Worm (Caenorhabditis elegans): ENCODE results near the gene tba-7.

tba-7 gene

DNA sequence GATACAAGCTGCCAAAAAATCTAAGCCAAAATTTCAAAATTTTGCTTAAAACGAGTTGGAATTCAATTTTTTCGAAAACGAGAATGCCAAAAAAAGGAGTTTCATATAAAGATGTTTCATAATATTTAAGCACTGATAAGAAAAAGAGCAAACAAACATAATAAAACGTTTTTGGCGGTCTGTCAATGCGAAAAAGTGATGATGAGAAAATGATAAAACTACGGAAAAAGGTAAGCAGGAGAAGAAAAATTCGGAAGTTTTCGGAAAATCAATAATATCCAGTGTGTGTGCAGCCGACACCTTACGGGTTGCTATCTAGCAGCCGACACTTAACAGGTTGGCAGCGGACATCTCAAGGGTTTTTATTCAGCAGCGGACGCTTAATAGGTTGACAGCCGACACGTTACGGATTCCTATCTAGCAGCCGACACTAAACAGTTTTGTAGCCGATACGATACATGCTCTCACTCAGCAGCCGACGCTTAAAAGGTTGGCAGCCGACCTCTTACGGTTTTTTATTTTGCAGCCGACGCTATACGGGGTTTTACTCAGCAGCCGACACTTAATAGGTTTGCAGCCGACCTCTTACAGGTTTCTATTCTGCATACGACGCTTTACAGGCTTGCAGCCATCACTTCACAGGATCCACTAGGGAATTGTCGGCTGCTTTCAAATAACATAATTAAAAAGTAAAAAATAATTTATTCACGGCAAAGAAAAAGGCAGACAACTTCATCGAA, 781 bp upstream of the tba-7 start:
- TF ChIP-seq unc-62 (GFP tag; optimal IDR thresholded peaks at IDR 0.05): no peak

DNA sequence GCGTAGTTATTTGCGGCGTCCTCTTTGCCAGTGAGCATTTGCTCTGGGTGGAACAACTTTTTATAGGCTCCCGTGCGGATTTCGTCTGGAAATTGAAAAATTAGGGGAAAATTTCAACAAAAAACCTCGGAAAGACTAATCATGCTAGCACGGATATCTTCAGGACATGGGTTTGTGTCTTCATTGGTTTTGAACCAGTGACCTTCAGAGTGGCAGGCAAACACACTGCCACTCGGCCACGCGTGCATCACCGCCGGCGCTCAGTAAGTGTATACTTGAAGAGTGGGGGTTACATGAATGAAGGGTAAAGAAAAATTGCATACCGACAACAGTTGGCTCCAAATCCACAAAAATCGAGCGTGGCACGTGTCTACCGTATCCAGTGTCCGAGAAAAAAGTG, 352 bp downstream of the tba-7 start:
- no peak for TF ChIP-seq unc-62 (GFP tag; optimal IDR thresholded peaks at IDR 0.05)

DNA sequence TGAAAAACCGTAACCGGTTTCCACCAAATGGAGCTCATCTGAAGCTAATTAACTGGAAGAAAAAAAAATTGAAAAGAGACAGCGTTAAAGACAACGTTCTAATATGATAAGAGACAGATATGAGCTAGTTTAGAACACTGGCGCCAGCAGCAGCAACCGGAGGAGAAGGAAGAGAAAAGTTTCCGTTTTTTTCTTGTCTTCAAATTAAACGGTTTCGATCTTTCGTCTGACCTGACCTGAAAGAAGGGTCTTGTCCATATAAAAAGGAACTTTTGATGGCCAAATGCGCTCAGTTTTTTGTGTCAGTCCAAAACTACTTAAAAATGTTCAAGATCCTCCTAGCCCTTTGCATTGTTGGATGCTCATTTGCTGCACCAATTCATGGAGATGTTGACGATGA, 5.1 kb downstream of the tba-7 start, which contains the start of gene T28D6.3:
TSS of gene T28D6.3 (plus strand) at position 301 of the 400 bp plus-strand sequence.
- no peak for TF ChIP-seq unc-62 (GFP tag; optimal IDR thresholded peaks at IDR 0.05)

DNA sequence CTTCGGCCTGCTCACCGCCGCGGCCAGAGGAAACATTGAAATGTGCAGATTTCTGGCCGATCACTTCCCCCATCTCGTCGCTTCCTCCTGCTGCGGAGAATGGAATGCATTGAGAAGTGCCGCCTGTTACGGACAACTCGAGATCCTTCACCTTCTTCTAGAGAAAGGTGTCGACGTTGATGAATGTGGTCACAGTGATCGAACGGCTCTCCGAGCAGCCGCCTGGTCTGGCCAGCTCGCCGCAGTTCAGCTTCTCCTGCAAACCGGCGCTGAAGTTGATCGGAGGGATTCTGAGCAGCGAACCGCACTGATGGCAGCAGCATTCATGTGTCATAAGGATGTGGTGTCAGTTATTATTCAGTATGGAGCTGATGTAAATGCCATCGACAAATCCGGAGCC, 8.7 kb downstream of the tba-7 start:
- TF ChIP-seq unc-62 (GFP tag; optimal IDR thresholded peaks at IDR 0.05): no peak

DNA sequence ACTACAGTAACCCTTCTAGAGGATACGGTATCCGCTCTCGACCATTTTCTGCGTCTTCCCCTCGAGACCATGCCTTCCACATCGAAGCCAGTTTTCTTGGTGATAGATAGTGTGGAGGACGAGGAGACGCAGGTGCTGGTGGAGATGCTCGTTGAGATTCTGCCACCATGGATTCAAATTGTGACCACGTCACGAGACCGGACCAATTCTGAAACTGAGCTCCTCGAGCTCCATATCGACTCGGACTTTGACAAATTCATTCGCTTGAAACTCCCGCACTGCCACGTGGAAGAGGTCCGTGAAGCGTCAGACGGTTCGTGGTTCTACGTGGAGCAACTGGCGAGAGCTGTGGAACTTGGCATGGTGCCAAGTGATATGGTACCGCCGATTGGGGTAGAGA, 10.2 kb downstream of the tba-7 start:
- TF ChIP-seq unc-62 (GFP tag; optimal IDR thresholded peaks at IDR 0.05): no peak

DNA sequence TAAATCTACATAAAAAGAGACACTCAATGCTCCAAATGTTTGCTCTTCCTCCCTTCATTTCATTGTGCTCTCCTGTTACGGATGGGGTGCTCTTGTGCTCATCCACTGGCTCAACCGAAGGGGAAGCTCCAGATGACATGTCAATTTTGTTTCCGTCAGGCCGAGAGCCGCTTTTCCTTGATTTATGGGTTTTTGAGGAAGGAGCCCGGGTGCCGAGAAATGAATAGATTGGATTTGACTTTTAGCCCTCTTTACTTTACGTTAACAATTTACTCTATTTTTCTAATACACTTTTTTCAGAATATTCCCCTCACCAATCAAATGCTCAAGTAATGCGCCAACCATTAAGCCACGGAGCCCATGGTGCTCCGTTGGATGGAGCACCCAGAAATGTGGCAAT, 11.4 kb downstream of the tba-7 start, which contains the start of gene T28D6.4:
TSS of gene T28D6.4 (plus strand) at position 301 of the 400 bp plus-strand sequence.
- no peak for TF ChIP-seq unc-62 (GFP tag; optimal IDR thresholded peaks at IDR 0.05)

DNA sequence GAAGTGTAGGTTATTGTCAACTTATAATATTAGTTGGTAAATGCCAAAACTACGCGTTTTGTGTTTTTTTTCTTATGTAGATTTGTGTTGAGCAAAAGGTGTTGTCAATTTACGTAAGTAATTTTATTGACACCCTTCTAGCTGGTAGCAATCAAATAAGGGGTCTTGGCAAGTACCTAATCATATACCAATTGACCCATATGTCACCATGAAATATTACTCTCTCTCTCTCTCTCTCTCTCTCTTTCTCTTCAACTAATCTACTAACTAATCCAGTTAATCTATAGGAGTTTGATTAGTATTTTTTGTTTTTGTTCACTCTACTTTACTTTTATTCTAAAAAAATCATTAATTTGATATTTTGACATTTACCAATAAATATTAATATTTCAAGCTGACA, 12.2 kb downstream of the tba-7 start:
- TF ChIP-seq unc-62 (GFP tag; optimal IDR thresholded peaks at IDR 0.05): no peak

DNA sequence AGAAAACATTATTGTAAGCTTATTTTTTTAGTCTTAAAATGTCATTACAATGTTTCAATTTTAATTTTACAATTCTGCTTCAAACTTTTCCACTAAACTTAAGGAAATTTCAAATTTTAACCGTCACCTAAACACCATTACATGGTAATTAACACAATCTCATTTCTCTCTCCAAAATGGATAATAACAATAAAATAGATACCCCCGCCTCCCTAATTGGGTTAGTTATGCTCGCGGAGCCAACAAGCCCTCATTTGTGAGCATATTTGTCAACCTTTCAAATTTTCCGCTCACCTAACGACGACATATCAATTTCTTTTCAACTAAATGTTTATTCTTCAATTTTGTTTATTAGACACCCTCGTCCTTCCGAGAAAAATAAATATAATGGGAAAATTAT, 13.3 kb downstream of the tba-7 start:
- TF ChIP-seq unc-62 (GFP tag; optimal IDR thresholded peaks at IDR 0.05): no peak

DNA sequence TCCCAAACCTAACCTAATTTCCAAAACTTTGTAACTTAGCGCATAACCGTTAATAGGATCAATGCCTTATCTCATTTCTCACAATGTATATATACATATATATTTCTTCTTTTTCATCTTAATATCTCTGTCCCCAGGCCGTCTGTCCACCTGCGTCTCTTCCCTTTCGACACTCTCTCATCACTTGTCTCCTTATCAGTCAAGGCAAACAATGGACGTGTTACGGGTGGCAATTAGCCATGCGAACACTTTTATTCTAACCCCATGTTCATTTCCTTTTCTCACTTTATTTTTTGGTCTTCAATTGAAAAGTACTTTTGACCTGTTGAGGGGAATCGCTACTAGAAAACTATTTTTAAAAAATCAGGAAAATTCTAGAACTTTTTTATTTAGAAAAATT, 14.2 kb downstream of the tba-7 start:
- no peak for TF ChIP-seq unc-62 (GFP tag; optimal IDR thresholded peaks at IDR 0.05)

DNA sequence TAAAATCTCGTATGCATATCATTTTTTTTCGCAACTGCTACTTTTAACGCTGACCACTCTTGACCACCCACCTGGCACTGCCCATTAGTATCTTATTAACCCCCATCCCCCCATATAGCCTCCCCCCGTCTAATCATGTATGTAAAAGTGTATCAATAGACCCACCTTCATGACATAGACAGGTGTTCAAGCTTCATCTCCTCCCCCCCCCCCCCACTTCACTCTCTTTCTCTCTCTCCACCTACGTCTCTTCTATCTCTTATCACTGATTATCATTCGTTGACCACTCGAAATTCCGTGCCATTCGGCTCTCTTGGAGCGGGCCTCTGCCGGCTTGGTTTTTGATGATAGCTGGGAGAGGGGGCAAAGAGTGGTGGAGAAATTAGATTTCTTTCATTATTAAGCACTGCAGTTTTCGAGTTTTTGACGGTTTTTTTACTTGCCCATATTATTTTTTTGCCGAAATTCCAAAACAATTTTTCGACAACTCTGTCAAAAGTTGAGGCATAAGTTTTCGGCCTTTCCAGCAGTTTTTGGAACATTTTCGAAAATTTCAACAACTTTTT, 15.7 kb downstream of the tba-7 start:
- TF ChIP-seq unc-62 (GFP tag; optimal IDR thresholded peaks at IDR 0.05): no peak

DNA sequence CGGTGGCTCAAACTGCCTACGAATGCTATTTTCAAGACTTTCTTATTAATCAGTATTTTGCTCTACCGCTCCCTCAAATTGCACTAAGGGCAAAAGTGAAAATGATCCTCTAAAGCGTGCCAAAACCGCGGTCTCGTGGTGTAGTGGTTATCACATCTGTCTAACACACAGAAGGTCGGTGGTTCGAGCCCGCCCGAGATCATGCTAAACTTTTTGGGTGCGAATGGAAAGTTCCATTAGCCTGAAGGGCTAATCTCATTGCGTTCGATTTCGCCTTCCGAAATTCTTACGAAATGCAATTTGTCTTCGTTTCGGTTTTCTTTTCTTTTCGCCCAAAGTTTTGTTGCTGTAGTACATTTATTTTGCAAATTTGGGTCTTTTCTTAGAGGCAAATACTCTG, 18.1 kb downstream of the tba-7 start:
- TF ChIP-seq unc-62 (GFP tag; optimal IDR thresholded peaks at IDR 0.05): no peak

DNA sequence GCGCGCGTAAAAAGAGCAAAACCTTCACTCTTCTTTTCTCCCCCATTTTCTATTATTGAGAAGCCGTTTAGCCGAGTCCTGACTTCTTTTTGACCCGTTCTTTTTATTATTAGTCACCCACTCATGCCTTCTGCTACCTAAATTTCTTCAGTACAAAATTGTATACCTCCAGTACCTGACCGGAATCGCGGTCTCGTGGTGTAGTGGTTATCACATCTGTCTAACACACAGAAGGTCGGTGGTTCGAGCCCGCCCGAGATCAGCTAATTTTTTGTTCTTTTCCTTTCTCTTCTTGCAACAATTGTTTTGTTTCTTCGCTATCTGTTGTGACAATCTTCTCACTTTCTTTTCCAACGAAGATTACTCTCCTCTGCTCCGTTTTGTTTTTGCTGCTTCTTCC, 18.7 kb downstream of the tba-7 start:
- TF ChIP-seq unc-62 (GFP tag; optimal IDR thresholded peaks at IDR 0.05): no peak

DNA sequence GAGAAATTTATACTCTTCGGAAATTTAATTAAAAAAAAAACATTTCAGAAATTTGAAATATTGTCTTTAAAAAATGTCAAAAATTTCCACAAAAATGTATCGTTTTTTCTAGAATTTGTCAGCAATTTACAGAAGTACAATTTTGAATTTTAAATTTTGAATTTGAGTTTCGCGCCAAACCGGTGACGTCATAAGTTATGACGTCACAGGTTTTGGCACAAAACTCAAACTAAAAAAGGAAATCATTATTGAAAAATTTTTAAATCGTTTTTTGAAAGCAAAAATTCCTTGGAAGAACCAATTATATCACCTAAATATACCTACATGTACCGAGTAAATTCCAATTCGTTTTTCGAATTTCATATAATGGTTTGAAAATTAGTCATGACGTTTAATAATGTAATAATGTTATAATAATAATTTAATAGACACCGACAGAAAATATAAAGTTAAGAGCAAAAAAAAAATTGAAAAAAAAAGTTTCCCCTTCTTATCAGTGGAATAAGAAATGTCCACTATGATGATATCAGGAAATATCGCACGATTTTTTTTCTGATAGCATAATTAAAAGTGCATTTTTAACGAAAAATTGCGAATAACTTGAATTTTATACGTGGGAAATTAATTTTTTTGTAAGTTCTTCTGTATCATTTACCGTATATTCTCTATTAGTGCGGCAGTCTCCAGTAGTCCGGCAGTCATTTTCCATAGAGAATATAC, 21.3 kb downstream of the tba-7 start:
- no peak for TF ChIP-seq unc-62 (GFP tag; optimal IDR thresholded peaks at IDR 0.05)

DNA sequence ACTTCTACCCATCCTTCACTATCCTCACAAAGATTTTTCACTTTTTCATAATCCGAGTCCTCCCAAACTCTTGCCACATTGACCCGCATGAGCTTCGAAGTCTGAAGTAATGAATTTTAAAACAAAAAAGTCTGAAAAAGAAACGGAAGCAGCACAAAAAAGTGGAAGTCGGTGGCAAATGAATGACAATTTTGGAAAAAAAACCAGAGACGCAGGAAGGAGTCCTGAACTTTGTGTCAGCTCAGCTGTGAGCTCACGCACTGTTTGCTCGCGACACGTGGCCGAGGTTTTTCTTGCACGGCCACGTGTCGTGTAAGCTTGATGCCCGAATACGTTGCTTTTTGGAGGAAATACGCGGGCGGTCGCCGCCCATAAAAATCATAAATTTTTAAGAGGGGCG, 25.2 kb downstream of the tba-7 start, which contains the start of gene T28D6.7:
TSS of gene T28D6.7 (minus strand) at position 101 of the 400 bp plus-strand sequence.
- TF ChIP-seq unc-62 (GFP tag; optimal IDR thresholded peaks at IDR 0.05): no peak

DNA sequence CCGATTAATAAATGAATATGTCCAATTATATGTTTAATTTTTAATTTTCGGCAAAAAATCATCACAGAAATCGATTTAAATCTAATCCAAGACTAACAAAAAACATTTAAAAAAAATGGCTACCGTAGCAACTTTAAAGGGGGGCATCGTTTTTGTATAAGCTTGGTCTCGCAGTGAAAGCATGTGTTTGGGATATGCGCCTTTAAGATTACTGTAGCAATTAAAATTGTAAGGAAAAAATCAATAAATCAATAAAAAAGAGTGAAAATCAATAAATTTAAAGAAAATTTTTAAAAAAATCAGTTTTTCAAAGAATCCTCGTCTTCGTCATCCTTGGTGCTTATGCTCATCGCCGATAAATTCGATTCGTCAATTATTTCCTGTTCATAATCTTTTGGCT, 27.5 kb downstream of the tba-7 start:
- TF ChIP-seq unc-62 (GFP tag; optimal IDR thresholded peaks at IDR 0.05): no peak

DNA sequence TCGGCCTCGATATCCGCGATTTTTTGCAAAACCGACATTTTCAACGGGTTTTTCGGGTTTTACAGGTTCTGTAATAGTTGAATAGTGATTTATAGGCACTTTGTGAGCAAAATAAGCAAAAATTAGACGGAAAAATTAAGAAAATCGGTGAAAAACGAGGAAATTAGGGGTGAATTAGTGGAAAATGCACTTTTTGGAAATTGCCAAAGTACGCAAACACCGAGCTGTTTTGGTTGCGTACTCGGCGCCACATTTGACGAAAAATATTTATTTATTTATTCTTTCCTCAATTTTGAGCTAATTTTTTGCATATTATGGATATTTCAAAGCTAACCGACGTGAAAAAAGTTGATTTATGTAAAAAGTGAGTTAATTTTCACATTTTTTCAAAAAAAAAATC, 28.5 kb downstream of the tba-7 start, which contains the start of the genes T28D6.6 and pen-2:
TSS of gene T28D6.6 (minus strand) at position 68 of the 400 bp plus-strand sequence.
TSS of gene pen-2 (plus strand) at position 282 of the 400 bp plus-strand sequence.
- no peak for TF ChIP-seq unc-62 (GFP tag; optimal IDR thresholded peaks at IDR 0.05)

DNA sequence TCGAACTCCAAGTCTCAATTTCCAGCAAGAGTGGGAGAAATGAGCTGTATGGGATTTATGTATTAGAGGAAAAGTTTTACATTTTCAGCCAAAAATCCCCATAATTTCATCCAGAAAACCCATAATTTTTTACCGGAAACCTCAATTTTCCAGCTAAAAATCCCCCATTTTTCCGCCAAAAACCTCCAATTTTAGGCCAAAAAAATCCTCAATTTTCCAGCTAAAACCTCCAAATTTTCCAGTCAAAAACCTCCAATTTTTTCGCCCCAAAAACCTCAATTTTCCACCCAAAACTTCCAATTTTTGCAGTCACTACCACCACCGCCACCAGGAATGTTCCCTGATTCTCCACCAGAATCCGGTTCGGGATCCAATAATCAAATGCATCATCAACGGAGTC, 30.1 kb downstream of the tba-7 start:
- no peak for TF ChIP-seq unc-62 (GFP tag; optimal IDR thresholded peaks at IDR 0.05)
